Worm (Caenorhabditis elegans): Measurements from ENCODE around the gene ZC250.4.

DNA sequence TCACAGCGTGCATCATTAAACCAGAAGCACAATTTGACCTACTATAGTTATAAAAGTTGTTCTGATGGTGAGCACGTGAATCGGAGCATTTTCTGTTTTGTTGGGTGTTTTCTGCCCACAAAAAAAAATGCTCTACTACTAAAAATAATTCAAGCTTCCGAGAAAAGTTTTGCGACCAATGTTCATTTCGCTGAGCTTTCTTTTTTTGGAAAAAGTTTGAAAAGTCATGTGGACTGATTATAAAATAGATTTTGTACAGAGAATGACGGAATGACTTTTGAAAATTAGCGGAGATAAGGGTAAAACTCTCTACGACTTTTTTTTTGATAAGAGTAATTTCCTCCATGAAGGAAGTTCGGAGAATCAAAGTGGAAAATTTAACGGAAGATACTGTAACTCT is 43.4 kb downstream of the ZC250.4 start:
- TF ChIP-seq unc-62 (GFP tag; optimal IDR thresholded peaks at IDR 0.05) = no peak
- no peak for TF ChIP-seq irx-1 (tag; optimal IDR thresholded peaks at IDR 0.05)
- no peak for TF ChIP-seq nhr-11 (tag; optimal IDR thresholded peaks at IDR 0.05)
- TF ChIP-seq nhr-76 (tag; optimal IDR thresholded peaks at IDR 0.05) = no peak
- TF ChIP-seq jun-1 (tag; optimal IDR thresholded peaks at IDR 0.05) = no peak
- no peak for TF ChIP-seq nhr-28 (tag; optimal IDR thresholded peaks at IDR 0.05)
- peak; percentile 67 for TF ChIP-seq fkh-8 (tag; optimal IDR thresholded peaks at IDR 0.05)
- no peak for TF ChIP-seq pax-3 (tag; optimal IDR thresholded peaks at IDR 0.05)
- TF ChIP-seq zip-4 (GFP tag; optimal IDR thresholded peaks at IDR 0.05) = no peak
